Worm (Caenorhabditis elegans) whole organism, L1 larva: ENCODE data around the gene nhr-80.
A peak's percentile ranks its signal among the peaks of the same experiment; 100 is the strongest.

Experiments used
- C04F5.9 ChIP-seq: sonication (generic microtip); optimal IDR thresholded peaks from 2 replicates; lab custom pipeline; 2016; ENCODE audit warnings: missing genetic modification characterization, missing compliant biosample characterization
- C16A3.4 ChIP-seq: fragments of 150-350 bp; optimal IDR thresholded peaks from 2 replicates; lab custom pipeline; 2014; ENCODE audit warnings: missing biosample characterization, missing genetic modification characterization
- aly-2 ChIP-seq: fragments of 150-350 bp; optimal IDR thresholded peaks from 2 replicates; lab custom pipeline; 2014; ENCODE audit warnings: missing biosample characterization, missing genetic modification characterization
- ama-1 ChIP-seq: fragments of 150-350 bp; optimal IDR thresholded peaks from 2 replicates; lab custom pipeline; 2014
- blmp-1 ChIP-seq: fragments of 150-350 bp; optimal IDR thresholded peaks from 2 replicates; lab custom pipeline; 2014; ENCODE audit warnings: missing biosample characterization, missing genetic modification characterization
- ceh-63 ChIP-seq: fragments of 200-800 bp; sonication (Bioruptor generic); optimal IDR thresholded peaks from 2 replicates; lab custom pipeline; 2018; ENCODE audit warnings: mild to moderate bottlenecking, missing genetic modification characterization, missing compliant biosample characterization
- ces-1 ChIP-seq: fragments of 150-350 bp; optimal IDR thresholded peaks from 2 replicates; lab custom pipeline; 2014; ENCODE audit warnings: missing biosample characterization, missing genetic modification reagents, missing genetic modification characterization
- dpl-1 ChIP-seq, 3 experiments: fragments of 150-350 bp in 2 of 3; sonication (generic microtip) in 1 of 3; optimal IDR thresholded peaks; 2 replicates each; lab custom pipeline; 2014 to 2017; ENCODE audit warnings: missing biosample characterization in 3 of 3, missing genetic modification characterization in 3 of 3, missing genetic modification reagents in 3 of 3
- efl-1 ChIP-seq, 4 experiments: fragments of 150-350 bp; optimal IDR thresholded peaks in 3 of 4; peaks in 1 of 4; 1 replicate in 1 of 4; 2 replicates in 3 of 4; lab custom pipeline; 2014; ENCODE audit warnings: missing biosample characterization in 2 of 4, missing genetic modification characterization in 2 of 4, missing genetic modification reagents in 2 of 4
- egl-13 ChIP-seq: sonication (generic microtip); optimal IDR thresholded peaks from 2 replicates; lab custom pipeline; 2016; ENCODE audit warnings: missing genotype, missing genetic modification reagents, missing genetic modification characterization, missing compliant biosample characterization
- elt-2 ChIP-seq: sonication (generic microtip); optimal IDR thresholded peaks from 2 replicates; lab custom pipeline; 2016; ENCODE audit warnings: missing genetic modification characterization, mild to moderate bottlenecking, inconsistent platforms, missing compliant biosample characterization, missing genetic modification reagents
- elt-3 ChIP-seq, 6 experiments: fragments of 150-350 bp in 1 of 6; sonication (generic microtip); optimal IDR thresholded peaks; 2 replicates each; lab custom pipeline; 2017 to 2018; ENCODE audit warnings: missing biosample characterization in 6 of 6, missing genetic modification characterization in 6 of 6, inconsistent platforms in 1 of 6
- grh-1 ChIP-seq: fragments of 200-800 bp; sonication (Bioruptor generic); IDR thresholded peaks from 2 replicates; pipeline ENCODE4 v1.3.6; 2022; ENCODE audit warnings: missing genetic modification reagents, missing genetic modification characterization, missing compliant biosample characterization
- hlh-4 ChIP-seq: sonication (generic microtip); optimal IDR thresholded peaks from 2 replicates; lab custom pipeline; 2016; ENCODE audit warnings: mild to moderate bottlenecking, missing genetic modification characterization, missing compliant biosample characterization
- irx-1 ChIP-seq: sonication (generic microtip); optimal IDR thresholded peaks from 2 replicates; lab custom pipeline; 2016; ENCODE audit warnings: missing genetic modification characterization, missing compliant biosample characterization
- lin-15B ChIP-seq: fragments of 150-350 bp; sonication (generic microtip); optimal IDR thresholded peaks from 3 replicates; lab custom pipeline; 2014; ENCODE audit warnings: missing biosample characterization, missing genetic modification characterization
- lin-35 ChIP-seq, 2 experiments: fragments of 150-350 bp; optimal IDR thresholded peaks; 2 replicates each; lab custom pipeline; 2014; ENCODE audit warnings: missing biosample characterization in 2 of 2, missing genetic modification characterization in 2 of 2, missing genetic modification reagents in 2 of 2
- lir-3 ChIP-seq: sonication (generic microtip); optimal IDR thresholded peaks from 2 replicates; lab custom pipeline; 2016; ENCODE audit warnings: mild to moderate bottlenecking, missing genetic modification characterization, moderate library complexity, missing compliant biosample characterization; ENCODE audit not compliant: poor library complexity
- mep-1 ChIP-seq: fragments of 150-350 bp; optimal IDR thresholded peaks from 2 replicates; lab custom pipeline; 2014; ENCODE audit warnings: missing biosample characterization, missing genetic modification characterization
- nhr-19 ChIP-seq: fragments of 200-800 bp; sonication (Bioruptor generic); conservative IDR thresholded peaks from 2 replicates; pipeline ENCODE4 v1.3.6; 2022; ENCODE audit warnings: missing genetic modification characterization, missing compliant biosample characterization
- nhr-20 ChIP-seq: sonication (generic microtip); optimal IDR thresholded peaks from 2 replicates; lab custom pipeline; 2016; ENCODE audit warnings: mild to moderate bottlenecking, missing genetic modification characterization, missing compliant biosample characterization
- nhr-237 ChIP-seq: fragments of 150-350 bp; optimal IDR thresholded peaks from 2 replicates; lab custom pipeline; 2014; ENCODE audit warnings: missing biosample characterization, missing genetic modification characterization
- nhr-28 ChIP-seq: fragments of 150-350 bp; optimal IDR thresholded peaks from 2 replicates; lab custom pipeline; 2014; ENCODE audit warnings: missing biosample characterization, missing genetic modification characterization
- nhr-47 ChIP-seq: sonication (generic microtip); optimal IDR thresholded peaks from 2 replicates; lab custom pipeline; 2016; ENCODE audit warnings: mild to moderate bottlenecking, missing genetic modification characterization, moderate library complexity, missing compliant biosample characterization
- nhr-71 ChIP-seq: sonication (generic microtip); optimal IDR thresholded peaks from 2 replicates; lab custom pipeline; 2016; ENCODE audit warnings: mild to moderate bottlenecking, missing genetic modification characterization, moderate library complexity, missing compliant biosample characterization
- nhr-85 ChIP-seq: sonication (generic microtip); peaks from one replicate; lab custom pipeline; 2016; ENCODE audit warnings: missing genetic modification characterization, inconsistent platforms, missing compliant biosample characterization
- nhr-90 ChIP-seq: sonication (generic microtip); optimal IDR thresholded peaks from 2 replicates; lab custom pipeline; 2016; ENCODE audit warnings: mild to moderate bottlenecking, missing genetic modification characterization, missing compliant biosample characterization; ENCODE audit not compliant: poor library complexity
- pag-3 ChIP-seq: sonication (generic microtip); optimal IDR thresholded peaks from 2 replicates; lab custom pipeline; 2017; ENCODE audit warnings: missing genetic modification characterization, mild to moderate bottlenecking, missing compliant biosample characterization, antibody characterized with exemption, borderline replicate concordance; ENCODE audit not compliant: insufficient read depth
- skn-1 ChIP-seq: fragments of 150-350 bp; optimal IDR thresholded peaks from 2 replicates; lab custom pipeline; 2014; ENCODE audit warnings: missing biosample characterization, missing genetic modification characterization
- snu-23 ChIP-seq: sonication (generic microtip); optimal IDR thresholded peaks from 2 replicates; lab custom pipeline; 2016; ENCODE audit warnings: missing genetic modification characterization, missing compliant biosample characterization
- sptf-1 ChIP-seq: fragments of 150-350 bp; optimal IDR thresholded peaks from 2 replicates; lab custom pipeline; 2014; ENCODE audit warnings: missing biosample characterization, missing genetic modification characterization
- tlp-1 ChIP-seq: fragments of 150-350 bp; optimal IDR thresholded peaks from 2 replicates; lab custom pipeline; 2014; ENCODE audit warnings: missing biosample characterization, missing genetic modification characterization
- unc-30 ChIP-seq: sonication (generic microtip); optimal IDR thresholded peaks from 2 replicates; lab custom pipeline; 2017; ENCODE audit warnings: missing biosample characterization, missing genetic modification characterization
- unc-86 ChIP-seq: sonication (generic microtip); optimal IDR thresholded peaks from 2 replicates; lab custom pipeline; 2016; ENCODE audit warnings: missing genetic modification characterization, missing compliant biosample characterization
- unc-98 ChIP-seq: fragments of 200-800 bp; sonication (Bioruptor generic); IDR thresholded peaks from 2 replicates; pipeline ENCODE4 v1.3.6; 2022; ENCODE audit warnings: missing genetic modification characterization, missing compliant biosample characterization
- vab-15 ChIP-seq: sonication (generic microtip); optimal IDR thresholded peaks from 2 replicates; lab custom pipeline; 2017; ENCODE audit warnings: missing genotype, mild to moderate bottlenecking, missing genetic modification characterization, missing compliant biosample characterization
- ztf-11 ChIP-seq, 2 experiments: sonication (generic microtip); optimal IDR thresholded peaks; 2 replicates each; lab custom pipeline; 2016 to 2017; ENCODE audit warnings: missing genetic modification characterization in 2 of 2, missing biosample characterization in 1 of 2, missing compliant biosample characterization in 1 of 2

nhr-80 gene

DNA sequence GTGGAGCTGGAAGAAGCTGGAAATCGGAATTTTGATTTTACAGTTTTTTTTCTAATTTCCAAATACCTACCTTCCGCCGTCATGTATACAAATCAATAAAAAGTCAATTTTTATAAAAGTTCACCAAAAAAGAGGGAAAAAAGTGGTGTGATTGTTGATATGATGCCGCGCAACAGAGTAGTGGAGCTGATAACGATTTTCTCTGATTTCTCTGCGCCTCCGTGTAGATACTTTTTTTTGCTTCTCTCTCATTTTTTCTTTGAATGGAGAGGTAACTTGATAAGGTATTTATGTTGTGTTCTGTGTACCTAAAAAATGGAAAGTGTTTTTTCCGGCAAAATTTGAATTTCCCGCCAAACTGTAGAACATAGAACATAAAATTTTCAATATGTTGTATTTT lies at the start of gene nhr-80:
TSS of gene nhr-80 (minus strand) at position 199 of the 400 bp plus-strand sequence.
- TF ChIP-seq blmp-1 (tag; lab: Kevin White, UChicago) (peak; percentile 56), nhr-71 (tag; lab: Kevin White, UChicago) (peak; percentile 40), nhr-20 (tag; lab: Kevin White, UChicago) (peak; percentile 18), nhr-28 (no peak), ces-1 (GFP tag; lab: Kevin White, UChicago) (no peak), skn-1 (tag; lab: Kevin White, UChicago) (no peak), vab-15 (tag; lab: Kevin White, UChicago) (no peak), nhr-90 (tag; lab: Kevin White, UChicago) (peak; percentile 50), grh-1 (GFP tag; lab: Robert Waterston, UW) (no peak), sptf-1 (no peak), lin-15B (no peak), unc-86 (tag; lab: Kevin White, UChicago) (no peak), pag-3 (no peak), nhr-47 (tag; lab: Kevin White, UChicago) (no peak), dpl-1 (GFP tag; optimal IDR thresholded peaks at IDR 0.05; lab: Kevin White, UChicago) (peak in 2 of 3 experiments; percentile 16 to 43), elt-2 (tag; lab: Kevin White, UChicago) (peak; percentile 85), tlp-1 (tag; lab: Kevin White, UChicago) (no peak), lin-35 (GFP tag; optimal IDR thresholded peaks at IDR 0.05; lab: Kevin White, UChicago) (peak in 1 of 2 experiments; percentile 24), efl-1 (optimal IDR thresholded peaks at IDR 0.05; lab: Kevin White, UChicago) (peak in 1 of 2 experiments; percentile 35), efl-1 (GFP tag; optimal IDR thresholded peaks at IDR 0.05 in 1 of 2; lab: Kevin White, UChicago) (peak; percentile 24 to 91), ztf-11 (tag; optimal IDR thresholded peaks at IDR 0.05; lab: Kevin White, UChicago) (no peak), nhr-85 (tag; lab: Kevin White, UChicago) (peak; percentile 67), unc-30 (tag; lab: Kevin White, UChicago) (no peak), nhr-19 (GFP tag; lab: Robert Waterston, UW) (peak; percentile 9; the same call in 1 of the 2 replicates), egl-13 (tag; lab: Kevin White, UChicago) (no peak), elt-3 (tag; optimal IDR thresholded peaks at IDR 0.05; lab: Kevin White, UChicago) (peak; percentile 33 to 92 (median 82)), snu-23 (GFP tag; lab: Kevin White, UChicago) (peak; percentile 34), mep-1 (tag; lab: Kevin White, UChicago) (peak; percentile 26)

DNA sequence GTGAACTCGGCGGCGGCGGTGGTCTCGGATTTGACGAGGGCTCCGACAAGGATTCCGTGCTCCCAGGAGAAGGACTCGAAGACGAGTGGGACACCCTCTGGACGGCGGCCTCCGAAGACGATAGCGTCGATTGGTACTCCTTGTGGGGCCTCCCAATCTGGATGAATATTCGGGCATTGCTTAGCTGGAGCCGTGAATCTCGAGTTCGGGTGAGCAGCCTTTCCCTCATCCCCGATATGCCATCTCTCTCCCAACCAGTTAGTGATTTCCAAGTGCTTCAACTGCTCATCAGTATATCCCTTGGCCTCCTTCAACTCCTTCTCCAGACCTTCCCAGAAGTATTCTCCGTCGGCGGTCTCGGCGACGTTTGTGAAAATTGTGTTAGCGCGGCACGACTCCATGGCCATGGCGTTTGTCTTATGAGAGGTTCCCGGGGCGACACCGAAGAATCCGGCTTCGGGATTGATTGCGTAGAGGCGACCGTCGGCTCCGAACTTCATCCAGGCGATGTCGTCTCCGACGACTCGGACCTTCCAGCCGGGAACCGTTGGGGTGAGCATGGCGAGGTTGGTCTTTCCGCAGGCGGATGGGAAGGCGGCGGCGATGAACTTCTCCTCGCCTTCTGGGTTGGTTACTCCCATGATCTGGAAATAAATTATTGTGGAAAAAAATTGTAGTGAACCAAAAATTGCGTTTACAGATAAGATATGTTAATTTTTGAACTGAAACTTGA lies 49.1 kb upstream of the nhr-80 start:
- TF ChIP-seq C04F5.9 (tag; lab: Kevin White, UChicago) = no peak
- TF ChIP-seq unc-98 = no peak
- no peak for TF ChIP-seq lir-3 (tag; lab: Kevin White, UChicago)
- TF ChIP-seq nhr-237 (tag; lab: Kevin White, UChicago) = no peak
- TF ChIP-seq efl-1 (optimal IDR thresholded peaks at IDR 0.05; lab: Kevin White, UChicago) = no peak
- no peak for TF ChIP-seq efl-1 (GFP tag; optimal IDR thresholded peaks at IDR 0.05 in 1 of 2; lab: Kevin White, UChicago)
- no peak for TF ChIP-seq ceh-63 (GFP tag; lab: Kevin White, UChicago)
- no peak for TF ChIP-seq ama-1 (lab: Kevin White, UChicago)
- no peak for TF ChIP-seq hlh-4
- no peak for TF ChIP-seq ces-1 (GFP tag; lab: Kevin White, UChicago)
- TF ChIP-seq C16A3.4 = no peak
- TF ChIP-seq lin-35 (GFP tag; optimal IDR thresholded peaks at IDR 0.05; lab: Kevin White, UChicago) = no peak
- TF ChIP-seq mep-1 (tag; lab: Kevin White, UChicago) = no peak
- no peak for TF ChIP-seq unc-30 (tag; lab: Kevin White, UChicago)
- no peak for TF ChIP-seq skn-1 (tag; lab: Kevin White, UChicago)
- TF ChIP-seq aly-2 = no peak
- no peak for TF ChIP-seq sptf-1
- no peak for TF ChIP-seq irx-1 (tag; lab: Kevin White, UChicago)
